Worm (Caenorhabditis elegans) whole organism, L2 larva: ENCODE results near the gene R08D7.5.

Experiments
- alr-1 ChIP-seq: fragments of 150-350 bp; optimal IDR thresholded peaks from 2 replicates; lab custom pipeline; 2014; ENCODE audit warnings: missing biosample characterization, missing genetic modification characterization
- gmeb-1 ChIP-seq: fragments of 150-350 bp; optimal IDR thresholded peaks from 2 replicates; lab custom pipeline; 2014; ENCODE audit warnings: missing biosample characterization, missing genetic modification characterization
- nhr-237 ChIP-seq: fragments of 150-350 bp; optimal IDR thresholded peaks from 2 replicates; lab custom pipeline; 2014; ENCODE audit warnings: missing biosample characterization, missing genetic modification characterization
- nhr-25 ChIP-seq: fragments of 150-350 bp; sonication (generic microtip); optimal IDR thresholded peaks from 3 replicates; lab custom pipeline; 2014; ENCODE audit warnings: missing biosample characterization, missing genetic modification characterization
- nhr-77 ChIP-seq: fragments of 150-350 bp; optimal IDR thresholded peaks from 2 replicates; lab custom pipeline; 2014; ENCODE audit warnings: missing biosample characterization, missing genetic modification characterization
- snpc-4 ChIP-seq: fragments of 150-350 bp; optimal IDR thresholded peaks from 2 replicates; lab custom pipeline; 2014; ENCODE audit warnings: missing biosample characterization, missing genetic modification characterization
- zag-1 ChIP-seq: fragments of 150-350 bp; optimal IDR thresholded peaks from 2 replicates; lab custom pipeline; 2014; ENCODE audit warnings: missing biosample characterization, missing genetic modification characterization
- ztf-4 ChIP-seq: fragments of 150-350 bp; optimal IDR thresholded peaks from 2 replicates; lab custom pipeline; 2014; ENCODE audit warnings: missing biosample characterization, missing genetic modification characterization

DNA sequence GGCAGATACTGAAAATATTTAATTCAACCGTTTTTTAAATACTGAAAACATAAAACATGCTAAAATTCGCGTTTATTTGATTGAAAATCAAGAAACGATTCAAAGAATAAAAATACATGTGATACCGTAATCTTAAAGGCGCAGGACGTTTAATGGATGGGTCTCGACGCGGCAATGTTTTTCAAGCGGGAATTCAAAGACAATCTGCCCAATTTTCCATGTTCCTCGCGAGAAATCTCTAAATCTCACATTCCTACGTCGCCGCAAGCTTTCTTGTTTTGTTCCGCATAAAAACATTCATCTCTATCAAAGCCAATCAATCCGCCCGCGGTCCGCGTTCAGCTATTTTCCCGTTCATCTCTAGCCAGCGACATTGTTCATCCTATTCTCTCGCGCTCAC lies 27.6 kb downstream of the R08D7.5 start:
- no peak for TF ChIP-seq alr-1 (tag; lab: Kevin White, UChicago)
- TF ChIP-seq nhr-25 (tag; lab: Kevin White, UChicago): no peak
- no peak for TF ChIP-seq ztf-4 (tag; lab: Kevin White, UChicago)
- no peak for TF ChIP-seq zag-1 (tag; lab: Kevin White, UChicago)
- TF ChIP-seq nhr-77: no peak
- no peak for TF ChIP-seq snpc-4 (tag; lab: Kevin White, UChicago)
- TF ChIP-seq nhr-237 (tag; lab: Kevin White, UChicago): no peak
- no peak for TF ChIP-seq gmeb-1 (tag; lab: Kevin White, UChicago)
